Fruit fly (Drosophila melanogaster): ENCODE data around the gene bru1.

DNA sequence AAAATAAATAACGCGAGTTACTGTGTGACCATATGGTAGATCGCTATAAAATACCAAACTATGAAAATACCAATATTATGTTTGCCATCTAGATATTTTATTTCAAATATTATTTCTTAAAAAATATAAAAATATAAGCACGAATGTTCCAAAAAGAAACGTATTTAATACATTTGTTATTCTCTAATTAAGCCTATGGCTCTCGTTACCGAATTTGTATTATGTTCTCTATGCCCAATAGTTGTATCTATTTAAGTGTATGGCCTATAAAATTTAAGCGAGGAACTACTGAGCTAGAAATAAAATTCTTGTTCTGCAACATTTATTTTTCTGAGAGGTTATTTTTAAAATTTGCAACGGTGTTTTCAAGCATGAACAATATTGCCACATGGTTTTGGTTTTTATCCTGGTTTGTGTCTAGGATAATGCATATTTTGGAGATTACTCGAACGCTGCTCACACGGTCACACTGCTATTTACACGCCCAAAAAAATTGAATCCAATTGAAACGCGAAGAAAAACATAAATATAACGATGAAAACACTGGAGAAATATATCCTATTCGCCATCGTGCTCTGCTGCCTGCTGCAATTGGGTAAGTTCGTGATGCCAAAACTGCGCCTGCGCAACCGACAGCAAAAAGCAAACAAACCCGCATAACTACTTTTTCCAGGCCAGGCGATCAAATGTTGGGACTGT, 2.1 kb upstream of the bru1 start, which contains the start of the genes CG6583 and crok:
- TF ChIP-seq psq (optimal IDR thresholded peaks at IDR 0.05) (no peak), insv (optimal IDR thresholded peaks at IDR 0.05) (no peak), Sin3A (optimal IDR thresholded peaks at IDR 0.05) (no peak), h (optimal IDR thresholded peaks at IDR 0.05) (no peak)

All from Kc167 (cell line).